Fruit fly (Drosophila melanogaster) whole organism, embryonic: ENCODE data around the gene CG42366.

Source experiments
- CG10431 ChIP-seq: fragments of 200-800 bp; sonication (Bioruptor generic); optimal IDR thresholded peaks from 3 replicates; lab custom pipeline; 2018; ENCODE audit warnings: missing biosample characterization, mild to moderate bottlenecking, missing genetic modification characterization
- CG10462 ChIP-seq: fragments of 200-800 bp; sonication (Bioruptor generic); optimal IDR thresholded peaks from 2 replicates; lab custom pipeline; 2016; ENCODE audit warnings: missing biosample characterization, missing genetic modification characterization
- CG11504 ChIP-seq: fragments of 200-800 bp; sonication (Bioruptor generic); optimal IDR thresholded peaks from 3 replicates; lab custom pipeline; 2019; ENCODE audit warnings: missing biosample characterization, mild to moderate bottlenecking, missing genetic modification characterization, moderate library complexity
- CG14667 ChIP-seq: fragments of 200-800 bp; sonication (Bioruptor generic); IDR thresholded peaks from 2 replicates; pipeline ENCODE4 v1.3.6; 2022; ENCODE audit warnings: missing biosample characterization, missing genetic modification characterization
- CG14860 ChIP-seq: fragments of 200-800 bp; sonication (Bioruptor generic); IDR thresholded peaks from 3 replicates; pipeline ENCODE4 v1.3.6; 2022; ENCODE audit warnings: missing biosample characterization, missing genetic modification characterization; ENCODE audit not compliant: partially characterized antibody
- CG15479 ChIP-seq: fragments of 200-800 bp; sonication (Bioruptor generic); optimal IDR thresholded peaks from 3 replicates; lab custom pipeline; 2019; ENCODE audit warnings: missing biosample characterization, mild to moderate bottlenecking, missing genetic modification characterization, moderate library complexity
- CG16779 ChIP-seq: fragments of 200-800 bp; sonication (Bioruptor generic); IDR thresholded peaks from 2 replicates; pipeline ENCODE4 v1.3.6; 2022; ENCODE audit warnings: missing biosample characterization, missing genetic modification characterization
- CG2129 ChIP-seq: fragments of 200-800 bp; sonication (Bioruptor generic); IDR thresholded peaks from 2 replicates; pipeline ENCODE4 v1.3.6; 2022; ENCODE audit warnings: missing biosample characterization, missing genetic modification characterization; ENCODE audit not compliant: partially characterized antibody
- CG2199 ChIP-seq: fragments of 200-800 bp; sonication (Bioruptor generic); IDR thresholded peaks from 3 replicates; pipeline ENCODE4 v1.3.6; 2022; ENCODE audit warnings: missing biosample characterization, missing genetic modification characterization
- CG2202 ChIP-seq: fragments of 200-800 bp; sonication (Bioruptor generic); optimal IDR thresholded peaks from 2 replicates; lab custom pipeline; 2018; ENCODE audit warnings: missing biosample characterization, mild to moderate bottlenecking, missing genetic modification characterization
- CG2678 ChIP-seq: fragments of 200-800 bp; sonication (Bioruptor generic); optimal IDR thresholded peaks from 3 replicates; lab custom pipeline; 2019; ENCODE audit warnings: missing biosample characterization, mild to moderate bottlenecking, missing genetic modification characterization, moderate library complexity
- CG2875 ChIP-seq: fragments of 200-800 bp; sonication (Bioruptor generic); optimal IDR thresholded peaks from 2 replicates; lab custom pipeline; 2017; ENCODE audit warnings: missing biosample characterization, mild to moderate bottlenecking, missing genetic modification characterization, missing genetic modification reagents
- CG32532 ChIP-seq: fragments of 200-800 bp; sonication (Bioruptor generic); IDR thresholded peaks from 2 replicates; pipeline ENCODE4 v1.3.6; 2022; ENCODE audit warnings: missing biosample characterization, missing genetic modification characterization
- CG4404 ChIP-seq: fragments of 200-800 bp; sonication (Bioruptor generic); IDR thresholded peaks from 2 replicates; pipeline ENCODE4 v1.3.6; 2022; ENCODE audit warnings: missing biosample characterization, missing genetic modification characterization
- CG7556 ChIP-seq: fragments of 200-800 bp; sonication (Bioruptor generic); optimal IDR thresholded peaks from 2 replicates; lab custom pipeline; 2017; ENCODE audit warnings: missing biosample characterization, mild to moderate bottlenecking, missing genetic modification characterization
- CG7839 ChIP-seq: fragments of 200-800 bp; sonication (Bioruptor generic); optimal IDR thresholded peaks from 3 replicates; lab custom pipeline; 2018; ENCODE audit warnings: missing biosample characterization, mild to moderate bottlenecking, missing genetic modification characterization, moderate library complexity
- CG9797 ChIP-seq: fragments of 200-800 bp; sonication (Bioruptor generic); optimal IDR thresholded peaks from 3 replicates; lab custom pipeline; 2018; ENCODE audit warnings: missing biosample characterization, mild to moderate bottlenecking, missing genetic modification characterization
- CG9817 ChIP-seq: fragments of 200-800 bp; sonication (Bioruptor generic); optimal IDR thresholded peaks from 2 replicates; lab custom pipeline; 2018; ENCODE audit warnings: missing biosample characterization, mild to moderate bottlenecking, missing genetic modification characterization, moderate library complexity
- Camta ChIP-seq: fragments of 200-800 bp; sonication (Bioruptor generic); optimal IDR thresholded peaks from 2 replicates; lab custom pipeline; 2016; ENCODE audit warnings: missing biosample characterization, missing genetic modification characterization
- Chrac-16 ChIP-seq: fragments of 200-800 bp; sonication (Bioruptor generic); optimal IDR thresholded peaks from 3 replicates; lab custom pipeline; 2016; ENCODE audit warnings: missing biosample characterization, missing genetic modification characterization
- Doc3 ChIP-seq: fragments of 200-800 bp; sonication (Bioruptor generic); IDR thresholded peaks from 3 replicates; pipeline ENCODE4 v1.3.6; 2022; ENCODE audit warnings: missing biosample characterization, missing genetic modification characterization; ENCODE audit not compliant: partially characterized antibody
- H2.0 ChIP-seq: fragments of 200-800 bp; sonication (Bioruptor generic); IDR thresholded peaks from 2 replicates; pipeline ENCODE4 v1.3.6; 2022; ENCODE audit warnings: missing biosample characterization, missing genetic modification characterization
- Lhr ChIP-seq: fragments of 200-800 bp; sonication (Bioruptor generic); optimal IDR thresholded peaks from 3 replicates; lab custom pipeline; 2017; ENCODE audit warnings: mild to moderate bottlenecking, missing biosample characterization, missing genetic modification reagents, missing genetic modification characterization
- Lim3 ChIP-seq: fragments of 200-800 bp; sonication (Bioruptor generic); IDR thresholded peaks from 2 replicates; pipeline ENCODE4 v1.3.6; 2022; ENCODE audit warnings: missing biosample characterization, missing genetic modification characterization
- Max ChIP-seq: fragments of 200-800 bp; sonication (Bioruptor generic); optimal IDR thresholded peaks from 2 replicates; lab custom pipeline; 2016; ENCODE audit warnings: missing biosample characterization, mild to moderate bottlenecking, missing genetic modification characterization
- Meics ChIP-seq: fragments of 200-800 bp; sonication (Bioruptor generic); optimal IDR thresholded peaks from 2 replicates; lab custom pipeline; 2017; ENCODE audit warnings: missing biosample characterization, mild to moderate bottlenecking, missing genetic modification characterization
- Ptx1 ChIP-seq: fragments of 200-800 bp; sonication (Bioruptor generic); IDR thresholded peaks from 2 replicates; pipeline ENCODE4 v1.3.6; 2022; ENCODE audit warnings: missing biosample characterization, missing genetic modification characterization
- bbx ChIP-seq: fragments of 200-800 bp; sonication (Bioruptor generic); IDR thresholded peaks from 2 replicates; pipeline ENCODE4 v1.3.6; 2022; ENCODE audit warnings: missing biosample characterization, missing genetic modification characterization; ENCODE audit not compliant: partially characterized antibody
- bcd ChIP-seq: fragments of 200-800 bp; sonication (Bioruptor generic); optimal IDR thresholded peaks from 2 replicates; lab custom pipeline; 2017; ENCODE audit warnings: missing biosample characterization, mild to moderate bottlenecking, missing genetic modification characterization
- chif ChIP-seq, 2 experiments: fragments of 200-800 bp; sonication (Bioruptor generic); optimal IDR thresholded peaks; 3 replicates each; lab custom pipeline; 2016; ENCODE audit warnings: missing biosample characterization in 2 of 2, missing genetic modification characterization in 2 of 2
- dati ChIP-seq: fragments of 200-800 bp; sonication (Bioruptor generic); IDR thresholded peaks from 2 replicates; pipeline ENCODE4 v1.3.6; 2022; ENCODE audit warnings: missing biosample characterization, missing genetic modification characterization
- dmrt99B ChIP-seq: fragments of 200-800 bp; sonication (Bioruptor generic); optimal IDR thresholded peaks from 2 replicates; lab custom pipeline; 2018; ENCODE audit warnings: missing biosample characterization, mild to moderate bottlenecking, missing genetic modification characterization, moderate library complexity
- en ChIP-seq: fragments of 200-800 bp; sonication (Bioruptor generic); optimal IDR thresholded peaks from 2 replicates; lab custom pipeline; 2016; ENCODE audit warnings: missing biosample characterization, missing genetic modification characterization
- ewg ChIP-seq: fragments of 200-800 bp; sonication (Bioruptor generic); optimal IDR thresholded peaks from 3 replicates; lab custom pipeline; 2017; ENCODE audit warnings: mild to moderate bottlenecking, missing biosample characterization, missing genetic modification reagents, missing genetic modification characterization
- ftz-f1 ChIP-seq: fragments of 200-800 bp; sonication (Bioruptor generic); optimal IDR thresholded peaks from 2 replicates; lab custom pipeline; 2016; ENCODE audit warnings: missing biosample characterization, missing genetic modification characterization
- gcm2 ChIP-seq: fragments of 200-800 bp; sonication (Bioruptor generic); optimal IDR thresholded peaks from 2 replicates; lab custom pipeline; 2016; ENCODE audit warnings: missing biosample characterization, missing genetic modification characterization
- gt ChIP-seq: fragments of 200-800 bp; sonication (Bioruptor generic); IDR thresholded peaks from 2 replicates; pipeline ENCODE4 v1.3.6; 2022; ENCODE audit warnings: missing biosample characterization, missing genetic modification characterization
- her ChIP-seq: fragments of 200-800 bp; sonication (Bioruptor generic); optimal IDR thresholded peaks from 2 replicates; lab custom pipeline; 2016; ENCODE audit warnings: missing biosample characterization, missing genetic modification characterization
- hth ChIP-seq: fragments of >200 bp; optimal IDR thresholded peaks from 2 replicates; lab custom pipeline; 2017; ENCODE audit warnings: inconsistent platforms
- lab ChIP-seq: fragments of 200-800 bp; sonication (Bioruptor generic); optimal IDR thresholded peaks from 3 replicates; lab custom pipeline; 2017; ENCODE audit warnings: missing biosample characterization, missing genetic modification characterization, mild to moderate bottlenecking, moderate library complexity, missing genetic modification reagents
- pb ChIP-seq: fragments of 200-800 bp; sonication (Bioruptor generic); optimal IDR thresholded peaks from 3 replicates; lab custom pipeline; 2016; ENCODE audit warnings: missing biosample characterization, missing genetic modification characterization
- pfk ChIP-seq: fragments of 200-800 bp; sonication (Bioruptor generic); optimal IDR thresholded peaks from 2 replicates; lab custom pipeline; 2018; ENCODE audit warnings: missing biosample characterization, mild to moderate bottlenecking, missing genetic modification characterization, moderate library complexity
- prd ChIP-seq, 3 experiments: fragments of >200 bp in 2 of 3; fragments of 200-800 bp in 1 of 3; sonication (Bioruptor generic) in 1 of 3; optimal IDR thresholded peaks in 2 of 3; IDR thresholded peaks in 1 of 3; 2 replicates in 2 of 3; 3 replicates in 1 of 3; pipeline versions ENCODE4 v1.3.6 to Lab custom; 2017 to 2022; ENCODE audit warnings: missing biosample characterization in 1 of 3, missing genetic modification characterization in 1 of 3
- repo ChIP-seq: fragments of 200-800 bp; sonication (Bioruptor generic); optimal IDR thresholded peaks from 2 replicates; lab custom pipeline; 2016; ENCODE audit warnings: missing biosample characterization, missing genetic modification characterization
- row ChIP-seq: fragments of 200-800 bp; sonication (Bioruptor generic); IDR thresholded peaks from 3 replicates; pipeline ENCODE4 v1.3.6; 2022; ENCODE audit warnings: missing biosample characterization, missing genetic modification characterization
- salm ChIP-seq: fragments of 200-800 bp; sonication (Bioruptor generic); optimal IDR thresholded peaks from 2 replicates; lab custom pipeline; 2018; ENCODE audit warnings: missing biosample characterization, mild to moderate bottlenecking, missing genetic modification characterization
- scrt ChIP-seq: fragments of 200-800 bp; sonication (Bioruptor generic); optimal IDR thresholded peaks from 2 replicates; lab custom pipeline; 2018; ENCODE audit warnings: missing biosample characterization, mild to moderate bottlenecking, missing genetic modification characterization, moderate library complexity
- sqz ChIP-seq: fragments of 200-800 bp; sonication (Bioruptor generic); optimal IDR thresholded peaks from 3 replicates; lab custom pipeline; 2018; ENCODE audit warnings: missing biosample characterization, mild to moderate bottlenecking, missing genetic modification characterization
- stwl ChIP-seq: fragments of 200-800 bp; sonication (Bioruptor generic); optimal IDR thresholded peaks from 3 replicates; lab custom pipeline; 2018; ENCODE audit warnings: missing biosample characterization, mild to moderate bottlenecking, missing genetic modification characterization, moderate library complexity
- ttk ChIP-seq: fragments of 200-800 bp; sonication (Bioruptor generic); IDR thresholded peaks from 2 replicates; pipeline ENCODE4 v2.1.2; 2022; ENCODE audit warnings: missing biosample characterization, missing genetic modification characterization
- zfh1 ChIP-seq: fragments of 200-800 bp; sonication (Bioruptor generic); IDR thresholded peaks from 3 replicates; pipeline ENCODE4 v1.3.6; 2022; ENCODE audit warnings: missing biosample characterization, missing genetic modification characterization

CG42366 gene

dm6 chr2L:9911783-9912182, 13.2 kb upstream of the CG42366 start (continued):
- TF ChIP-seq CG2875 = no peak
- no peak for TF ChIP-seq CG9817
- no peak for TF ChIP-seq CG9797 (GFP tag; lab: Kevin White, UChicago)
- TF ChIP-seq repo = no peak
- TF ChIP-seq bcd = no peak
- TF ChIP-seq CG2202 (tag; lab: Kevin White, UChicago) = no peak
- peak; percentile 19 for TF ChIP-seq dmrt99B (tag; lab: Kevin White, UChicago)
- TF ChIP-seq salm = no peak
- TF ChIP-seq Doc3 (GFP tag; lab: Robert Waterston, UW) = no peak
- TF ChIP-seq CG11504 (tag; lab: Kevin White, UChicago) = peak; percentile 31
- no peak for TF ChIP-seq ftz-f1 (GFP tag; lab: Kevin White, UChicago)
- no peak for TF ChIP-seq scrt
- TF ChIP-seq CG10462 (GFP tag; lab: Kevin White, UChicago) = no peak
- TF ChIP-seq CG14667 (GFP tag; lab: Robert Waterston, UW) = no peak
- TF ChIP-seq CG2678 (tag; lab: Kevin White, UChicago) = peak; percentile 28
- TF ChIP-seq Lhr (GFP tag; lab: Kevin White, UChicago) = no peak
- TF ChIP-seq stwl = no peak
- TF ChIP-seq en (GFP tag; lab: Kevin White, UChicago) = no peak
- no peak for TF ChIP-seq bbx
- no peak for TF ChIP-seq Lim3
- no peak for TF ChIP-seq Max
- no peak for TF ChIP-seq CG15479
- no peak for TF ChIP-seq CG2199 (GFP tag; lab: Robert Waterston, UW)
- no peak for TF ChIP-seq sqz (GFP tag; lab: Kevin White, UChicago)
- no peak for TF ChIP-seq her (GFP tag; lab: Kevin White, UChicago)
- TF ChIP-seq gt = no peak
- peak; percentile 12 for TF ChIP-seq Meics (GFP tag; lab: Kevin White, UChicago)
- TF ChIP-seq CG7839 = peak; percentile 25
- peak; percentile 50 for TF ChIP-seq Ptx1 (GFP tag; lab: Robert Waterston, UW)
- TF ChIP-seq Chrac-16 (GFP tag; lab: Kevin White, UChicago) = no peak
- TF ChIP-seq CG2129 = no peak
- TF ChIP-seq CG10431 (GFP tag; lab: Kevin White, UChicago) = no peak
- peak; percentile 38 for TF ChIP-seq lab (GFP tag; lab: Kevin White, UChicago)
- no peak for TF ChIP-seq dati (GFP tag; lab: Robert Waterston, UW)
- TF ChIP-seq pfk (GFP tag; lab: Kevin White, UChicago) = no peak
- TF ChIP-seq chif (GFP tag; optimal IDR thresholded peaks at IDR 0.05; lab: Kevin White, UChicago) = no peak
- TF ChIP-seq H2.0 (GFP tag; lab: Robert Waterston, UW) = no peak
- no peak for TF ChIP-seq CG4404 (GFP tag; lab: Robert Waterston, UW)
- no peak for TF ChIP-seq CG14860 (GFP tag; lab: Robert Waterston, UW)
- peak; percentile 81 for TF ChIP-seq row
- peak; percentile 58; the same call in 2 of the 3 replicates for TF ChIP-seq zfh1 (GFP tag; lab: Robert Waterston, UW)
- no peak for TF ChIP-seq prd (optimal IDR thresholded peaks at IDR 0.05; lab: Kevin White, UChicago)
- 0 out of 3 replicates have a peak, but pooled peaks have one; percentile 13 for TF ChIP-seq prd (GFP tag; IDR thresholded peaks at IDR 0.05; lab: Robert Waterston, UW)
- TF ChIP-seq ewg (GFP tag; lab: Kevin White, UChicago) = no peak
- no peak for TF ChIP-seq gcm2
- TF ChIP-seq hth (lab: Kevin White, UChicago) = no peak
- TF ChIP-seq pb (GFP tag; lab: Kevin White, UChicago) = no peak
- TF ChIP-seq CG16779 (GFP tag; lab: Robert Waterston, UW) = no peak; the same call in 1 of the 2 replicates
- no peak for TF ChIP-seq CG7556 (GFP tag; lab: Kevin White, UChicago)
- peak; percentile 15; the same call in 1 of the 2 replicates for TF ChIP-seq CG32532
- TF ChIP-seq Camta (GFP tag; lab: Kevin White, UChicago) = peak; percentile 46
- 0 out of 2 replicates have a peak, but pooled peaks have one; percentile 25 for TF ChIP-seq ttk (GFP tag; lab: Robert Waterston, UW)
